Fruit fly (Drosophila melanogaster) whole organism, embryonic: ENCODE data around the gene CG10252.

Experiments used
- Ada2b ChIP-seq: fragments of 200-800 bp; sonication (Bioruptor generic); IDR thresholded peaks from 2 replicates; pipeline ENCODE4 v1.3.6; 2022; ENCODE audit warnings: missing biosample characterization, missing genetic modification characterization
- Antp ChIP-seq: fragments of 200-800 bp; sonication (Bioruptor generic); optimal IDR thresholded peaks from 3 replicates; lab custom pipeline; 2016; ENCODE audit warnings: missing biosample characterization, missing genetic modification characterization
- CG10147 ChIP-seq: fragments of 200-800 bp; sonication (Bioruptor generic); optimal IDR thresholded peaks from 2 replicates; lab custom pipeline; 2019; ENCODE audit warnings: missing biosample characterization, mild to moderate bottlenecking, missing genetic modification characterization, moderate library complexity
- CG1024 ChIP-seq: fragments of 200-800 bp; sonication (Bioruptor generic); IDR thresholded peaks from 2 replicates; pipeline ENCODE4 v1.3.6; 2022; ENCODE audit warnings: missing biosample characterization, missing genetic modification characterization
- CG10267 ChIP-seq: fragments of 200-800 bp; sonication (Bioruptor generic); optimal IDR thresholded peaks from 2 replicates; lab custom pipeline; 2018; ENCODE audit warnings: missing biosample characterization, mild to moderate bottlenecking, missing genetic modification characterization, moderate library complexity
- CG10654 ChIP-seq: fragments of 200-800 bp; sonication (Bioruptor generic); optimal IDR thresholded peaks from 2 replicates; lab custom pipeline; 2016; ENCODE audit warnings: missing biosample characterization, missing genetic modification characterization
- CG10959 ChIP-seq: fragments of 200-800 bp; sonication (Bioruptor generic); IDR thresholded peaks from 2 replicates; pipeline ENCODE4 v1.3.6; 2022; ENCODE audit warnings: missing biosample characterization, missing genetic modification characterization
- CG12236 ChIP-seq: fragments of 200-800 bp; sonication (Bioruptor generic); optimal IDR thresholded peaks from 2 replicates; lab custom pipeline; 2016; ENCODE audit warnings: missing biosample characterization, missing genetic modification characterization
- CG14014 ChIP-seq: fragments of 200-800 bp; sonication (Bioruptor generic); IDR thresholded peaks from 2 replicates; pipeline ENCODE4 v1.3.6; 2022; ENCODE audit warnings: missing biosample characterization, missing genetic modification characterization
- CG17802 ChIP-seq: fragments of 200-800 bp; sonication (Bioruptor generic); optimal IDR thresholded peaks from 2 replicates; lab custom pipeline; 2018; ENCODE audit warnings: missing biosample characterization, mild to moderate bottlenecking, missing genetic modification characterization, moderate library complexity
- CG18262 ChIP-seq: fragments of 200-800 bp; optimal IDR thresholded peaks from 3 replicates; lab custom pipeline; 2019; ENCODE audit warnings: missing biosample characterization, mild to moderate bottlenecking, missing genetic modification characterization, moderate library complexity
- CG18476 ChIP-seq: fragments of 200-800 bp; sonication (Bioruptor generic); optimal IDR thresholded peaks from 2 replicates; lab custom pipeline; 2016; ENCODE audit warnings: missing biosample characterization, mild to moderate bottlenecking, missing genetic modification characterization
- CG2129 ChIP-seq: fragments of 200-800 bp; sonication (Bioruptor generic); IDR thresholded peaks from 2 replicates; pipeline ENCODE4 v1.3.6; 2022; ENCODE audit warnings: missing biosample characterization, missing genetic modification characterization; ENCODE audit not compliant: partially characterized antibody
- CG3407 ChIP-seq: fragments of 200-800 bp; sonication (Bioruptor generic); optimal IDR thresholded peaks from 2 replicates; lab custom pipeline; 2018; ENCODE audit warnings: missing biosample characterization, mild to moderate bottlenecking, missing genetic modification characterization
- CG34422 ChIP-seq: fragments of 200-800 bp; sonication (Bioruptor generic); IDR thresholded peaks from 3 replicates; pipeline ENCODE4 v1.3.6; 2022; ENCODE audit warnings: missing biosample characterization, missing genetic modification characterization
- CG42726 ChIP-seq: fragments of 200-800 bp; sonication (Bioruptor generic); IDR thresholded peaks from 2 replicates; pipeline ENCODE4 v1.3.6; 2022; ENCODE audit warnings: missing biosample characterization, missing genetic modification characterization; ENCODE audit not compliant: partially characterized antibody
- CG4328 ChIP-seq: fragments of 200-800 bp; sonication (Bioruptor generic); optimal IDR thresholded peaks from 3 replicates; lab custom pipeline; 2017; ENCODE audit warnings: missing biosample characterization, missing genetic modification reagents, missing genetic modification characterization
- CG6254 ChIP-seq: fragments of 200-800 bp; sonication (Bioruptor generic); optimal IDR thresholded peaks from 3 replicates; lab custom pipeline; 2017; ENCODE audit warnings: mild to moderate bottlenecking, missing biosample characterization, missing genetic modification reagents, missing genetic modification characterization
- CG6272 ChIP-seq: fragments of 200-800 bp; sonication (Bioruptor generic); IDR thresholded peaks from 2 replicates; pipeline ENCODE4 v1.3.6; 2022; ENCODE audit warnings: missing biosample characterization, missing genetic modification characterization
- CG6813 ChIP-seq: fragments of 200-800 bp; sonication (Bioruptor generic); optimal IDR thresholded peaks from 2 replicates; lab custom pipeline; 2017; ENCODE audit warnings: missing biosample characterization, missing genetic modification characterization, mild to moderate bottlenecking, moderate library complexity, missing genetic modification reagents
- CG7745 ChIP-seq: fragments of 200-800 bp; sonication (Bioruptor generic); optimal IDR thresholded peaks from 2 replicates; lab custom pipeline; 2018; ENCODE audit warnings: missing biosample characterization, mild to moderate bottlenecking, missing genetic modification characterization, moderate library complexity
- CG8924 ChIP-seq: fragments of 200-800 bp; optimal IDR thresholded peaks from 3 replicates; lab custom pipeline; 2019; ENCODE audit warnings: missing biosample characterization, mild to moderate bottlenecking, missing genetic modification characterization, moderate library complexity
- CG9797 ChIP-seq: fragments of 200-800 bp; sonication (Bioruptor generic); optimal IDR thresholded peaks from 3 replicates; lab custom pipeline; 2018; ENCODE audit warnings: missing biosample characterization, mild to moderate bottlenecking, missing genetic modification characterization
- Dbx ChIP-seq: fragments of 200-800 bp; sonication (Bioruptor generic); IDR thresholded peaks from 3 replicates; pipeline ENCODE4 v1.3.6; 2022; ENCODE audit warnings: missing biosample characterization, missing genetic modification characterization
- Dref ChIP-seq: fragments of 200-800 bp; sonication (Bioruptor generic); IDR thresholded peaks from 2 replicates; pipeline ENCODE4 v1.3.6; 2022; ENCODE audit warnings: missing biosample characterization, missing genetic modification characterization
- H15 ChIP-seq: fragments of 200-800 bp; sonication (Bioruptor generic); IDR thresholded peaks from 3 replicates; pipeline ENCODE4 v1.3.6; 2022; ENCODE audit warnings: missing biosample characterization, missing genetic modification characterization
- HLH3B ChIP-seq: fragments of 200-800 bp; sonication (Bioruptor generic); IDR thresholded peaks from 2 replicates; pipeline ENCODE4 v1.3.6; 2022; ENCODE audit warnings: missing biosample characterization, missing genetic modification characterization
- Hey ChIP-seq: fragments of 200-800 bp; sonication (Bioruptor generic); optimal IDR thresholded peaks from 3 replicates; lab custom pipeline; 2018; ENCODE audit warnings: missing biosample characterization, mild to moderate bottlenecking, missing genetic modification characterization
- HmgD ChIP-seq: fragments of 200-800 bp; sonication (Bioruptor generic); optimal IDR thresholded peaks from 3 replicates; lab custom pipeline; 2016; ENCODE audit warnings: missing biosample characterization, missing genetic modification characterization
- Hr78 ChIP-seq, 2 experiments: fragments of 200-800 bp in 1 of 2; fragments of >200 bp in 1 of 2; sonication (Bioruptor generic) in 1 of 2; optimal IDR thresholded peaks; 2 replicates each; lab custom pipeline; 2017 to 2019; ENCODE audit warnings: missing biosample characterization in 2 of 2, missing genetic modification characterization in 2 of 2, mild to moderate bottlenecking in 1 of 2, moderate library complexity in 1 of 2
- Nf-YA ChIP-seq: fragments of 200-800 bp; sonication (Bioruptor generic); IDR thresholded peaks from 2 replicates; pipeline ENCODE4 v1.3.6; 2022; ENCODE audit warnings: missing biosample characterization, missing genetic modification characterization
- PHDP ChIP-seq: fragments of 200-800 bp; sonication (Bioruptor generic); optimal IDR thresholded peaks from 3 replicates; lab custom pipeline; 2018; ENCODE audit warnings: missing biosample characterization, mild to moderate bottlenecking, missing genetic modification characterization, moderate library complexity
- Poxn ChIP-seq: fragments of 200-800 bp; sonication (Bioruptor generic); IDR thresholded peaks from 2 replicates; pipeline ENCODE4 v1.3.6; 2022; ENCODE audit warnings: missing biosample characterization, missing genetic modification characterization
- Xrp1 ChIP-seq: fragments of 200-800 bp; sonication (Bioruptor generic); IDR thresholded peaks from 2 replicates; pipeline ENCODE4 v1.3.6; 2022; ENCODE audit warnings: missing biosample characterization, missing genetic modification characterization
- ara ChIP-seq: fragments of 200-800 bp; sonication (Bioruptor generic); IDR thresholded peaks from 2 replicates; pipeline ENCODE4 v1.3.6; 2022; ENCODE audit warnings: missing biosample characterization, missing genetic modification characterization
- cato ChIP-seq: fragments of 200-800 bp; sonication (Bioruptor generic); optimal IDR thresholded peaks from 2 replicates; lab custom pipeline; 2016; ENCODE audit warnings: missing biosample characterization, missing genetic modification characterization, borderline replicate concordance
- ci ChIP-seq: fragments of 200-800 bp; sonication (Bioruptor generic); IDR thresholded peaks from 3 replicates; pipeline ENCODE4 v1.3.6; 2022; ENCODE audit warnings: missing biosample characterization, missing genetic modification characterization
- dimm ChIP-seq: fragments of 200-800 bp; sonication (Bioruptor generic); IDR thresholded peaks from 2 replicates; pipeline ENCODE4 v1.3.6; 2022; ENCODE audit warnings: missing biosample characterization, missing genetic modification characterization
- dmrt99B ChIP-seq: fragments of 200-800 bp; sonication (Bioruptor generic); optimal IDR thresholded peaks from 2 replicates; lab custom pipeline; 2018; ENCODE audit warnings: missing biosample characterization, mild to moderate bottlenecking, missing genetic modification characterization, moderate library complexity
- fru ChIP-seq: fragments of >200 bp; optimal IDR thresholded peaks from 2 replicates; lab custom pipeline; 2017
- grn ChIP-seq: fragments of 200-800 bp; sonication (Bioruptor generic); optimal IDR thresholded peaks from 3 replicates; lab custom pipeline; 2017; ENCODE audit warnings: missing biosample characterization, missing genetic modification characterization
- insv ChIP-seq, 2 experiments: fragments of 200-800 bp; sonication (Bioruptor generic); optimal IDR thresholded peaks; 3 replicates each; lab custom pipeline; 2016 to 2018; ENCODE audit warnings: missing biosample characterization in 2 of 2, missing genetic modification characterization in 2 of 2
- nerfin-2 ChIP-seq: fragments of 200-800 bp; sonication (Bioruptor generic); IDR thresholded peaks from 2 replicates; pipeline ENCODE4 v1.3.6; 2022; ENCODE audit warnings: missing biosample characterization, missing genetic modification characterization; ENCODE audit not compliant: partially characterized antibody
- oc ChIP-seq: fragments of 200-800 bp; sonication (Bioruptor generic); optimal IDR thresholded peaks from 2 replicates; lab custom pipeline; 2018; ENCODE audit warnings: missing biosample characterization, mild to moderate bottlenecking, missing genetic modification characterization, moderate library complexity
- odd ChIP-seq: fragments of 200-800 bp; sonication (Bioruptor generic); optimal IDR thresholded peaks from 2 replicates; lab custom pipeline; 2017; ENCODE audit warnings: missing biosample characterization, mild to moderate bottlenecking, missing genetic modification characterization
- otp ChIP-seq: fragments of 200-800 bp; sonication (Bioruptor generic); IDR thresholded peaks from 3 replicates; pipeline ENCODE4, ENCODE4 v1.3.6; 2022; ENCODE audit warnings: missing biosample characterization, missing genetic modification characterization
- pzg ChIP-seq: fragments of 200-800 bp; sonication (Bioruptor generic); optimal IDR thresholded peaks from 3 replicates; lab custom pipeline; 2018; ENCODE audit warnings: missing biosample characterization, mild to moderate bottlenecking, missing genetic modification characterization, moderate library complexity
- tin ChIP-seq: fragments of 200-800 bp; sonication (Bioruptor generic); optimal IDR thresholded peaks from 3 replicates; lab custom pipeline; 2016; ENCODE audit warnings: missing biosample characterization, missing genetic modification characterization
- unpg ChIP-seq: fragments of 200-800 bp; sonication (Bioruptor generic); optimal IDR thresholded peaks from 3 replicates; lab custom pipeline; 2018; ENCODE audit warnings: missing biosample characterization, mild to moderate bottlenecking, missing genetic modification characterization, moderate library complexity
- wdn ChIP-seq: fragments of 200-800 bp; sonication (Bioruptor generic); IDR thresholded peaks from 2 replicates; pipeline ENCODE4 v1.3.6; 2022; ENCODE audit warnings: missing biosample characterization, missing genetic modification characterization
- wor ChIP-seq: fragments of 200-800 bp; sonication (Bioruptor generic); IDR thresholded peaks from 2 replicates; pipeline ENCODE4 v1.3.6; 2022; ENCODE audit warnings: missing biosample characterization, missing genetic modification characterization
- zfh1 ChIP-seq: fragments of 200-800 bp; sonication (Bioruptor generic); IDR thresholded peaks from 3 replicates; pipeline ENCODE4 v1.3.6; 2022; ENCODE audit warnings: missing biosample characterization, missing genetic modification characterization

Gene CG10252

dm6 chr3R:23729066-23729465, 33.0 kb upstream of the CG10252 start (continued):
- TF ChIP-seq CG2129 (GFP tag; lab: Robert Waterston, UW) (no peak), CG10147 (GFP tag; lab: Kevin White, UChicago) (no peak), CG1024 (GFP tag; lab: Robert Waterston, UW) (no peak), ara (GFP tag; lab: Robert Waterston, UW) (no peak), Antp (GFP tag; lab: Kevin White, UChicago) (no peak), CG17802 (tag; lab: Kevin White, UChicago) (no peak), PHDP (tag; lab: Kevin White, UChicago) (peak; percentile 65), CG6254 (GFP tag; lab: Kevin White, UChicago) (no peak), H15 (GFP tag; lab: Robert Waterston, UW) (no peak), Ada2b (GFP tag; lab: Robert Waterston, UW) (no peak), grn (GFP tag; lab: Kevin White, UChicago) (peak; percentile 43), oc (tag; lab: Kevin White, UChicago) (no peak), insv (GFP tag; optimal IDR thresholded peaks at IDR 0.05; lab: Kevin White, UChicago) (peak in 1 of 2 experiments; percentile 27), CG9797 (GFP tag; lab: Kevin White, UChicago) (no peak), otp (GFP tag; lab: Robert Waterston, UW) (no peak), dimm (GFP tag; lab: Robert Waterston, UW) (no peak), CG7745 (tag; lab: Kevin White, UChicago) (no peak), fru (no peak), Nf-YA (no peak), HLH3B (GFP tag; lab: Robert Waterston, UW) (no peak; the same call in 1 of the 2 replicates), ci (peak; percentile 56; the same call in 1 of the 3 replicates), Dbx (GFP tag; lab: Robert Waterston, UW) (0 out of 3 replicates have a peak, but pooled peaks have one; percentile 17), pzg (no peak), unpg (peak; percentile 40), zfh1 (GFP tag; lab: Robert Waterston, UW) (no peak), CG4328 (GFP tag; lab: Kevin White, UChicago) (peak; percentile 54), CG18476 (GFP tag; lab: Kevin White, UChicago) (no peak), Hr78 (GFP tag; optimal IDR thresholded peaks at IDR 0.05; lab: Kevin White, UChicago) (no peak), CG10267 (no peak), CG6813 (GFP tag; lab: Kevin White, UChicago) (peak; percentile 86), Xrp1 (GFP tag; lab: Robert Waterston, UW) (peak; percentile 53; the same call in 1 of the 2 replicates), CG6272 (GFP tag; lab: Robert Waterston, UW) (no peak), CG34422 (no peak), Hey (tag; lab: Kevin White, UChicago) (peak; percentile 57), dmrt99B (no peak), cato (no peak), CG14014 (no peak; the same call in 1 of the 2 replicates), odd (GFP tag; lab: Kevin White, UChicago) (peak; percentile 64), CG8924 (tag; lab: Kevin White, UChicago) (peak; percentile 17), wdn (GFP tag; lab: Robert Waterston, UW) (0 out of 2 replicates have a peak, but pooled peaks have one; percentile 8), CG10959 (GFP tag; lab: Robert Waterston, UW) (no peak), HmgD (GFP tag; lab: Kevin White, UChicago) (no peak), tin (GFP tag; lab: Kevin White, UChicago) (no peak), CG10654 (GFP tag; lab: Kevin White, UChicago) (no peak), wor (GFP tag; lab: Robert Waterston, UW) (no peak), Dref (GFP tag; lab: Robert Waterston, UW) (no peak), CG12236 (GFP tag; lab: Kevin White, UChicago) (no peak), CG3407 (GFP tag; lab: Kevin White, UChicago) (peak; percentile 92), CG42726 (GFP tag; lab: Robert Waterston, UW) (no peak), Poxn (GFP tag; lab: Robert Waterston, UW) (no peak), nerfin-2 (no peak), CG18262 (no peak)
